Fruit fly (Drosophila melanogaster) whole organism, prepupa: ENCODE data around the gene BNIP3.

Source experiments
- CG32006 ChIP-seq: fragments of 200-800 bp; sonication (Bioruptor generic); optimal IDR thresholded peaks from 3 replicates; lab custom pipeline; 2017; ENCODE audit warnings: missing biosample characterization, mild to moderate bottlenecking, missing genetic modification characterization
- CG3919 ChIP-seq: fragments of 200-800 bp; sonication (Bioruptor generic); optimal IDR thresholded peaks from 3 replicates; lab custom pipeline; 2016; ENCODE audit warnings: missing biosample characterization, missing genetic modification characterization
- Eip93F ChIP-seq: fragments of 200-800 bp; sonication (Bioruptor generic); optimal IDR thresholded peaks from 2 replicates; lab custom pipeline; 2016; ENCODE audit warnings: missing biosample characterization, mild to moderate bottlenecking, missing genetic modification characterization
- esn ChIP-seq: fragments of 200-800 bp; sonication (Bioruptor generic); optimal IDR thresholded peaks from 2 replicates; lab custom pipeline; 2016; ENCODE audit warnings: missing biosample characterization, mild to moderate bottlenecking, missing genetic modification characterization, moderate library complexity

- TF ChIP-seq Eip93F (GFP tag; lab: Kevin White, UChicago), result peak; percentile 64
- TF ChIP-seq CG32006, result peak; percentile 80
- peak; percentile 74 for TF ChIP-seq CG3919
- peak; percentile 62 for TF ChIP-seq esn (GFP tag; lab: Kevin White, UChicago)
Observed at dm6 chr3L:20473021-20473799, 46.0 kb downstream of the BNIP3 start, which contains the start of the genes CG32428 and CG5969.
